Worm (Caenorhabditis elegans) whole organism, young adult: Measurements from ENCODE around the gene Y73C8B.3.

Experiments
- B0035.1 ChIP-seq: sonication (generic microtip); optimal IDR thresholded peaks from 2 replicates; lab custom pipeline; 2016; ENCODE audit warnings: missing genetic modification characterization, mild to moderate bottlenecking, missing compliant biosample characterization, missing genotype, missing genetic modification reagents
- F33H1.4 ChIP-seq: fragments of 200-800 bp; sonication (Bioruptor generic); IDR thresholded peaks from 2 replicates; pipeline ENCODE4 v1.3.6; 2022; ENCODE audit warnings: missing genetic modification reagents, missing genetic modification characterization, missing compliant biosample characterization
- F39B2.1 ChIP-seq: fragments of 200-800 bp; sonication (Bioruptor generic); IDR thresholded peaks from 2 replicates; pipeline ENCODE4 v1.3.6; 2022; ENCODE audit warnings: missing genetic modification reagents, missing genetic modification characterization, missing compliant biosample characterization
- T07F8.4 ChIP-seq: sonication (generic microtip); optimal IDR thresholded peaks from 2 replicates; lab custom pipeline; 2016; ENCODE audit warnings: mild to moderate bottlenecking, missing genetic modification characterization, moderate library complexity, missing compliant biosample characterization
- Y53G8AR.9 ChIP-seq: fragments of 200-800 bp; sonication (Bioruptor generic); conservative IDR thresholded peaks from 2 replicates; pipeline ENCODE4 v1.3.6; 2022; ENCODE audit warnings: missing genetic modification reagents, missing genetic modification characterization, missing compliant biosample characterization
- Y56A3A.18 ChIP-seq: fragments of 200-800 bp; sonication (Bioruptor generic); IDR thresholded peaks from 2 replicates; pipeline ENCODE4 v1.3.6; 2022; ENCODE audit warnings: missing genetic modification reagents, missing genetic modification characterization, missing compliant biosample characterization
- Y67H2A.10 ChIP-seq: fragments of 200-800 bp; sonication (Bioruptor generic); conservative IDR thresholded peaks from 2 replicates; pipeline ENCODE4 v1.3.6; 2022; ENCODE audit warnings: missing genetic modification reagents, missing genetic modification characterization, missing compliant biosample characterization
- ZK185.1 ChIP-seq: sonication (generic microtip); optimal IDR thresholded peaks from 2 replicates; lab custom pipeline; 2016; ENCODE audit warnings: mild to moderate bottlenecking, missing genetic modification characterization, missing compliant biosample characterization; ENCODE audit not compliant: poor library complexity, severe bottlenecking
- akir-1 ChIP-seq: fragments of 200-800 bp; sonication (Bioruptor generic); optimal IDR thresholded peaks from 2 replicates; lab custom pipeline; 2018; ENCODE audit warnings: mild to moderate bottlenecking, missing genetic modification characterization, moderate library complexity, missing compliant biosample characterization
- aptf-2 ChIP-seq: fragments of 200-800 bp; sonication (Bioruptor generic); conservative IDR thresholded peaks from 2 replicates; pipeline ENCODE4 v1.3.6; 2022; ENCODE audit warnings: missing genetic modification reagents, missing genetic modification characterization, missing compliant biosample characterization
- athp-1 ChIP-seq: sonication (generic microtip); optimal IDR thresholded peaks from 2 replicates; lab custom pipeline; 2017; ENCODE audit warnings: mild to moderate bottlenecking, missing genetic modification characterization, missing compliant biosample characterization
- bed-2 ChIP-seq: fragments of 200-800 bp; sonication (Bioruptor generic); IDR thresholded peaks from 2 replicates; pipeline ENCODE4 v1.3.6; 2022; ENCODE audit warnings: missing genetic modification reagents, missing genetic modification characterization, missing compliant biosample characterization
- cebp-2 ChIP-seq: fragments of 200-800 bp; sonication (Bioruptor generic); IDR thresholded peaks from 2 replicates; pipeline ENCODE4 v1.3.6; 2022; ENCODE audit warnings: missing genetic modification characterization, missing compliant biosample characterization
- ceh-100 ChIP-seq: fragments of 200-800 bp; sonication (Bioruptor generic); IDR thresholded peaks from 2 replicates; pipeline ENCODE4 v1.3.6; 2022; ENCODE audit warnings: missing genetic modification reagents, missing genetic modification characterization, missing compliant biosample characterization
- ceh-40 ChIP-seq: fragments of 200-800 bp; sonication (Bioruptor generic); IDR thresholded peaks from 2 replicates; pipeline ENCODE4 v1.3.6; 2022; ENCODE audit warnings: missing genetic modification characterization, missing compliant biosample characterization
- ceh-91 ChIP-seq: fragments of 200-800 bp; sonication (Bioruptor generic); IDR thresholded peaks from 2 replicates; pipeline ENCODE4 v1.3.6; 2022; ENCODE audit warnings: missing genetic modification reagents, missing genetic modification characterization, missing compliant biosample characterization
- dox-1 ChIP-seq: fragments of 200-800 bp; sonication (Bioruptor generic); IDR thresholded peaks from 2 replicates; pipeline ENCODE4 v1.3.6; 2022; ENCODE audit warnings: missing genetic modification reagents, missing genetic modification characterization, missing compliant biosample characterization
- dpff-1 ChIP-seq: sonication (generic microtip); optimal IDR thresholded peaks from 2 replicates; lab custom pipeline; 2017; ENCODE audit warnings: mild to moderate bottlenecking, missing genetic modification characterization, missing compliant biosample characterization
- ets-4 ChIP-seq: fragments of 200-800 bp; sonication (Bioruptor generic); optimal IDR thresholded peaks from 2 replicates; lab custom pipeline; 2018; ENCODE audit warnings: mild to moderate bottlenecking, missing genetic modification characterization, missing compliant biosample characterization
- hrde-1 ChIP-seq: sonication (generic microtip); optimal IDR thresholded peaks from 2 replicates; lab custom pipeline; 2016; ENCODE audit warnings: missing genetic modification characterization, mild to moderate bottlenecking, missing compliant biosample characterization, moderate library complexity, missing genotype, missing genetic modification reagents, borderline replicate concordance
- hsf-1 ChIP-seq: fragments of 200-800 bp; sonication (Bioruptor generic); IDR thresholded peaks from 2 replicates; pipeline ENCODE4 v1.3.6; 2022; ENCODE audit warnings: missing genetic modification reagents, missing genetic modification characterization, missing compliant biosample characterization
- lin-26 ChIP-seq: fragments of 200-800 bp; sonication (Bioruptor generic); IDR thresholded peaks from 2 replicates; pipeline ENCODE4 v1.3.6; 2022; ENCODE audit warnings: missing genetic modification reagents, missing genetic modification characterization, missing compliant biosample characterization
- lin-54 ChIP-seq: fragments of 200-800 bp; sonication (Bioruptor generic); optimal IDR thresholded peaks from 2 replicates; lab custom pipeline; 2018; ENCODE audit warnings: mild to moderate bottlenecking, missing genetic modification characterization, missing compliant biosample characterization
- madf-3 ChIP-seq: fragments of 200-800 bp; sonication (Bioruptor generic); IDR thresholded peaks from 2 replicates; pipeline ENCODE4 v1.3.6; 2022; ENCODE audit warnings: missing genetic modification reagents, missing genetic modification characterization, missing compliant biosample characterization
- madf-6 ChIP-seq: fragments of 200-800 bp; sonication (Bioruptor generic); IDR thresholded peaks from 2 replicates; pipeline ENCODE4 v1.3.6; 2022; ENCODE audit warnings: missing genetic modification reagents, missing genetic modification characterization, missing compliant biosample characterization
- madf-8 ChIP-seq: fragments of 200-800 bp; sonication (Bioruptor generic); conservative IDR thresholded peaks from 2 replicates; pipeline ENCODE4 v1.3.6; 2022; ENCODE audit warnings: missing genetic modification reagents, missing genetic modification characterization, missing compliant biosample characterization
- mcd-1 ChIP-seq: fragments of 200-800 bp; sonication (Bioruptor generic); IDR thresholded peaks from 2 replicates; pipeline ENCODE4 v1.3.6; 2022; ENCODE audit warnings: missing genetic modification reagents, missing genetic modification characterization, missing compliant biosample characterization
- nfya-2 ChIP-seq: fragments of 200-800 bp; sonication (Bioruptor generic); IDR thresholded peaks from 2 replicates; pipeline ENCODE4 v1.3.6; 2022; ENCODE audit warnings: missing genetic modification reagents, missing genetic modification characterization, missing compliant biosample characterization
- nfyb-1 ChIP-seq: fragments of 200-800 bp; sonication (Bioruptor generic); IDR thresholded peaks from 2 replicates; pipeline ENCODE4 v1.3.6; 2022; ENCODE audit warnings: missing genetic modification reagents, missing genetic modification characterization, missing compliant biosample characterization
- nhr-80 ChIP-seq: sonication (generic microtip); optimal IDR thresholded peaks from 2 replicates; lab custom pipeline; 2016; ENCODE audit warnings: missing genetic modification characterization, missing compliant biosample characterization
- rcor-1 ChIP-seq: fragments of 200-800 bp; sonication (Bioruptor generic); IDR thresholded peaks from 2 replicates; pipeline ENCODE4 v1.3.6; 2022; ENCODE audit warnings: missing genetic modification reagents, missing genetic modification characterization, missing compliant biosample characterization
- rec-8 ChIP-seq, 2 experiments: sonication (generic microtip); optimal IDR thresholded peaks; 2 replicates each; lab custom pipeline; 2016; ENCODE audit warnings: mild to moderate bottlenecking in 2 of 2, missing genetic modification characterization in 2 of 2, missing genetic modification reagents in 2 of 2, missing genotype in 2 of 2, missing biosample characterization in 1 of 2, missing compliant biosample characterization in 1 of 2, moderate library complexity in 1 of 2
- sea-2 ChIP-seq: fragments of 200-800 bp; sonication (Bioruptor generic); IDR thresholded peaks from 2 replicates; pipeline ENCODE4 v1.3.6; 2022; ENCODE audit warnings: missing genetic modification characterization, missing compliant biosample characterization
- snpc-1.1 ChIP-seq: sonication (generic microtip); optimal IDR thresholded peaks from 2 replicates; lab custom pipeline; 2017; ENCODE audit warnings: missing genetic modification characterization, mild to moderate bottlenecking, missing compliant biosample characterization, antibody characterized with exemption, moderate library complexity, missing genotype, missing genetic modification reagents; ENCODE audit not compliant: insufficient read depth
- snpc-1.3 ChIP-seq: sonication (generic microtip); optimal IDR thresholded peaks from 2 replicates; lab custom pipeline; 2017; ENCODE audit warnings: missing genetic modification characterization, mild to moderate bottlenecking, missing compliant biosample characterization, antibody characterized with exemption, moderate library complexity, missing genotype, missing genetic modification reagents; ENCODE audit not compliant: insufficient read depth
- snpc-3.4 ChIP-seq: sonication (generic microtip); optimal IDR thresholded peaks from 2 replicates; lab custom pipeline; 2017; ENCODE audit warnings: missing genetic modification characterization, mild to moderate bottlenecking, missing compliant biosample characterization, antibody characterized with exemption, moderate library complexity, missing genotype, missing genetic modification reagents
- snpc-4 ChIP-seq, 5 experiments: fragments of 150-350 bp in 1 of 5; sonication (generic microtip) in 4 of 5; optimal IDR thresholded peaks; 2 replicates each; lab custom pipeline; 2014 to 2018; ENCODE audit warnings: missing genetic modification characterization in 5 of 5, missing biosample characterization in 3 of 5, antibody characterized with exemption in 2 of 5, mild to moderate bottlenecking in 2 of 5, missing compliant biosample characterization in 2 of 5, missing genotype in 2 of 5, moderate library complexity in 2 of 5, missing genetic modification reagents in 1 of 5
- somi-1 ChIP-seq: fragments of 200-800 bp; sonication (Bioruptor generic); optimal IDR thresholded peaks from 2 replicates; lab custom pipeline; 2018; ENCODE audit warnings: mild to moderate bottlenecking, missing genetic modification characterization, missing compliant biosample characterization
- tbp1 ChIP-seq: fragments of 200-800 bp; sonication (Bioruptor generic); optimal IDR thresholded peaks from 2 replicates; lab custom pipeline; 2018; ENCODE audit warnings: mild to moderate bottlenecking, missing genetic modification characterization, missing compliant biosample characterization
- tbx-9 ChIP-seq: sonication (generic microtip); optimal IDR thresholded peaks from 2 replicates; lab custom pipeline; 2016; ENCODE audit warnings: borderline replicate concordance, missing genetic modification characterization, inconsistent platforms, missing compliant biosample characterization
- unc-130 ChIP-seq: sonication (generic microtip); optimal IDR thresholded peaks from 2 replicates; lab custom pipeline; 2016; ENCODE audit warnings: missing genetic modification reagents, missing genetic modification characterization, missing compliant biosample characterization
- xnd-1 ChIP-seq: sonication (generic microtip); optimal IDR thresholded peaks from 2 replicates; lab custom pipeline; 2016; ENCODE audit warnings: missing genotype, missing genetic modification reagents, missing genetic modification characterization, missing compliant biosample characterization
- zim-3 ChIP-seq: sonication (generic microtip); optimal IDR thresholded peaks from 2 replicates; lab custom pipeline; 2017; ENCODE audit warnings: mild to moderate bottlenecking, missing genetic modification characterization, moderate library complexity, missing compliant biosample characterization

Gene Y73C8B.3

ce11 chrV:3204433-3204832, 11.4 kb upstream of the Y73C8B.3 start (continued):
- TF ChIP-seq madf-6 (GFP tag; lab: Robert Waterston, UW) (peak; percentile 97), bed-2 (no peak), F39B2.1 (GFP tag; lab: Robert Waterston, UW) (no peak), somi-1 (GFP tag; lab: Kevin White, UChicago) (no peak), snpc-4 (GFP tag; optimal IDR thresholded peaks at IDR 0.05; lab: Kevin White, UChicago) (no peak), snpc-4 (tag; optimal IDR thresholded peaks at IDR 0.05; lab: Kevin White, UChicago) (peak in 1 of 4 experiments; percentile 54), dpff-1 (tag; lab: Kevin White, UChicago) (no peak), tbp1 (GFP tag; lab: Kevin White, UChicago) (peak; percentile 26), hrde-1 (tag; lab: Kevin White, UChicago) (no peak), rcor-1 (GFP tag; lab: Robert Waterston, UW) (no peak), T07F8.4 (tag; lab: Kevin White, UChicago) (no peak), rec-8 (tag; optimal IDR thresholded peaks at IDR 0.05; lab: Kevin White, UChicago) (no peak), snpc-3.4 (no peak), zim-3 (no peak), dox-1 (GFP tag; lab: Robert Waterston, UW) (peak; percentile 48; the same call in 1 of the 2 replicates), athp-1 (tag; lab: Kevin White, UChicago) (no peak), lin-54 (peak; percentile 52), ceh-40 (no peak), tbx-9 (tag; lab: Kevin White, UChicago) (no peak), Y53G8AR.9 (GFP tag; lab: Robert Waterston, UW) (no peak), lin-26 (GFP tag; lab: Robert Waterston, UW) (no peak), xnd-1 (tag; lab: Kevin White, UChicago) (peak; percentile 98), madf-8 (GFP tag; lab: Robert Waterston, UW) (peak; percentile 91), cebp-2 (GFP tag; lab: Robert Waterston, UW) (no peak), ets-4 (no peak), ceh-100 (no peak), unc-130 (GFP tag; lab: Kevin White, UChicago) (no peak), aptf-2 (GFP tag; lab: Robert Waterston, UW) (no peak), snpc-1.1 (peak; percentile 53), Y67H2A.10 (GFP tag; lab: Robert Waterston, UW) (no peak), sea-2 (GFP tag; lab: Robert Waterston, UW) (no peak), nhr-80 (tag; lab: Kevin White, UChicago) (no peak), B0035.1 (no peak), ZK185.1 (tag; lab: Kevin White, UChicago) (no peak), F33H1.4 (GFP tag; lab: Robert Waterston, UW) (peak; percentile 98), snpc-1.3 (tag; lab: Kevin White, UChicago) (no peak)

- TF ChIP-seq dox-1 (GFP tag; lab: Robert Waterston, UW) (no peak), mcd-1 (no peak), akir-1 (no peak), nfyb-1 (no peak), ceh-91 (GFP tag; lab: Robert Waterston, UW) (no peak), Y56A3A.18 (GFP tag; lab: Robert Waterston, UW) (no peak), madf-3 (no peak), nfya-2 (GFP tag; lab: Robert Waterston, UW) (no peak), hsf-1 (GFP tag; lab: Robert Waterston, UW) (no peak)
These were observed 7.3 kb upstream of the Y73C8B.3 start, which contains the start of gene K08D9.4 for ce11 chrV:3200323-3200722. Gene K08D9.4 (minus strand): TSS chrV:3200423.
